Worm (Caenorhabditis elegans): ENCODE results near the gene C49F5.6.

The C49F5.6 gene

ce11 chrX:11987900-11988364 lies at the start of gene C49F5.6:
Gene C49F5.6, plus strand, starts transcription at chrX:11988314.
- TF ChIP-seq ttx-3 (tag; optimal IDR thresholded peaks at IDR 0.05) = no peak
- no peak for TF ChIP-seq fkh-10 (GFP tag; optimal IDR thresholded peaks at IDR 0.05)
- no peak for TF ChIP-seq ceh-31 (tag; optimal IDR thresholded peaks at IDR 0.05)
- TF ChIP-seq tbx-2 (tag; optimal IDR thresholded peaks at IDR 0.05) = no peak
- TF ChIP-seq unc-86 (tag; optimal IDR thresholded peaks at IDR 0.05) = no peak
- no peak for TF ChIP-seq ceh-9 (tag; optimal IDR thresholded peaks at IDR 0.05)

ce11 chrX:11938826-11939225 lies 49.3 kb upstream of the C49F5.6 start, which contains the start of gene F55G7.5:
Gene F55G7.5, minus strand, starts transcription at chrX:11938926.
- TF ChIP-seq pros-1 (tag; optimal IDR thresholded peaks at IDR 0.05) (no peak), dve-1 (tag; optimal IDR thresholded peaks at IDR 0.05) (no peak), ztf-16 (tag; optimal IDR thresholded peaks at IDR 0.05) (no peak), ahr-1 (tag; optimal IDR thresholded peaks at IDR 0.05) (no peak), hlh-30 (tag; optimal IDR thresholded peaks at IDR 0.05; ENCODE audit: insufficient read depth) (no peak), C08G9.2 (tag; optimal IDR thresholded peaks at IDR 0.05) (no peak), ceh-14 (tag; optimal IDR thresholded peaks at IDR 0.05) (no peak), unc-86 (tag; optimal IDR thresholded peaks at IDR 0.05) (no peak), lin-11 (tag; optimal IDR thresholded peaks at IDR 0.05) (no peak), sdc-2 (tag; optimal IDR thresholded peaks at IDR 0.05) (no peak), hlh-8 (tag; optimal IDR thresholded peaks at IDR 0.05) (no peak)

- TF ChIP-seq syd-9 (tag; optimal IDR thresholded peaks at IDR 0.05) (no peak), sox-2 (GFP tag; IDR thresholded peaks at IDR 0.05) (no peak), dve-1 (tag; optimal IDR thresholded peaks at IDR 0.05) (no peak), hlh-30 (tag; optimal IDR thresholded peaks at IDR 0.05; ENCODE audit: insufficient read depth) (no peak), C08G9.2 (tag; optimal IDR thresholded peaks at IDR 0.05) (no peak)
Observed at ce11 chrX:11941951-11942350, 46.2 kb upstream of the C49F5.6 start, which contains the start of gene F55G7.3. Gene F55G7.3, minus strand, starts transcription at chrX:11942051.

ce11 chrX:11946788-11947463 lies 41.2 kb upstream of the C49F5.6 start, which contains the start of gene nfya-1:
Gene nfya-1, minus strand, starts transcription at chrX:11946838.
- no peak for TF ChIP-seq ceh-19 (GFP tag; optimal IDR thresholded peaks at IDR 0.05)
- peak; percentile 1 for TF ChIP-seq tbx-2 (tag; optimal IDR thresholded peaks at IDR 0.05)
- TF ChIP-seq hlh-6 (tag; optimal IDR thresholded peaks at IDR 0.05) = no peak
- no peak for TF ChIP-seq eyg-1 (tag; optimal IDR thresholded peaks at IDR 0.05)
- no peak for TF ChIP-seq pax-1 (tag; optimal IDR thresholded peaks at IDR 0.05)
- TF ChIP-seq npax-4 (tag; optimal IDR thresholded peaks at IDR 0.05) = no peak
- no peak for TF ChIP-seq pha-4 (tag; optimal IDR thresholded peaks at IDR 0.05)
- no peak for TF ChIP-seq dve-1 (tag; optimal IDR thresholded peaks at IDR 0.05)
- peak; percentile 3 for TF ChIP-seq unc-42 (tag; optimal IDR thresholded peaks at IDR 0.05)
- no peak for TF ChIP-seq ztf-16 (tag; optimal IDR thresholded peaks at IDR 0.05)
- no peak for TF ChIP-seq hlh-13 (GFP tag; optimal IDR thresholded peaks at IDR 0.05)
- peak; percentile 84 for TF ChIP-seq ceh-48 (tag; optimal IDR thresholded peaks at IDR 0.05)
- TF ChIP-seq ceh-31 (tag; optimal IDR thresholded peaks at IDR 0.05) = peak; percentile 37
- peak; percentile 30 for TF ChIP-seq rnt-1 (tag; optimal IDR thresholded peaks at IDR 0.05)
- TF ChIP-seq sdc-2 (tag; optimal IDR thresholded peaks at IDR 0.05) = peak; percentile 71

ce11 chrX:11948184-11948894 lies 39.8 kb upstream of the C49F5.6 start, which contains the start of gene lsd-1:
Gene lsd-1, plus strand, starts transcription at chrX:11948844.
- TF ChIP-seq unc-42 (tag; optimal IDR thresholded peaks at IDR 0.05) (no peak), lin-11 (tag; optimal IDR thresholded peaks at IDR 0.05) (no peak), pqm-1 (tag; optimal IDR thresholded peaks at IDR 0.05) (no peak), sdc-2 (tag; optimal IDR thresholded peaks at IDR 0.05) (peak; percentile 24), ceh-48 (tag; optimal IDR thresholded peaks at IDR 0.05) (no peak), fkh-10 (GFP tag; optimal IDR thresholded peaks at IDR 0.05) (no peak)

Data from whole organism, late embryonic.